Worm (Caenorhabditis elegans) whole organism, L2 larva: Measurements from ENCODE around the gene srw-83.

Experiments
- C34F6.9 ChIP-seq: fragments of 150-350 bp; optimal IDR thresholded peaks from 2 replicates; lab custom pipeline; 2014; ENCODE audit warnings: missing biosample characterization, missing genetic modification characterization
- R02D3.7 ChIP-seq: fragments of 150-350 bp; optimal IDR thresholded peaks from 2 replicates; lab custom pipeline; 2014; ENCODE audit warnings: missing biosample characterization, missing genetic modification characterization
- alr-1 ChIP-seq: fragments of 150-350 bp; optimal IDR thresholded peaks from 2 replicates; lab custom pipeline; 2014; ENCODE audit warnings: missing biosample characterization, missing genetic modification characterization
- aly-2 ChIP-seq: fragments of 150-350 bp; optimal IDR thresholded peaks from 2 replicates; lab custom pipeline; 2014; ENCODE audit warnings: missing biosample characterization, missing genetic modification characterization
- ama-1 ChIP-seq: fragments of 150-350 bp; optimal IDR thresholded peaks from 2 replicates; lab custom pipeline; 2018; ENCODE audit warnings: inconsistent platforms
- blmp-1 ChIP-seq: sonication (generic microtip); optimal IDR thresholded peaks from 2 replicates; lab custom pipeline; 2017; ENCODE audit warnings: missing genetic modification characterization, mild to moderate bottlenecking, missing compliant biosample characterization, antibody characterized with exemption, moderate library complexity; ENCODE audit not compliant: insufficient read depth
- ceh-16 ChIP-seq: fragments of 150-350 bp; optimal IDR thresholded peaks from 2 replicates; lab custom pipeline; 2014; ENCODE audit warnings: missing biosample characterization, missing genetic modification characterization
- crh-2 ChIP-seq: sonication (generic microtip); optimal IDR thresholded peaks from 2 replicates; lab custom pipeline; 2017; ENCODE audit warnings: missing biosample characterization, missing genetic modification characterization
- dmd-4 ChIP-seq: sonication (generic microtip); optimal IDR thresholded peaks from 2 replicates; lab custom pipeline; 2017; ENCODE audit warnings: missing biosample characterization, missing genetic modification characterization
- egl-27 ChIP-seq: sonication (generic microtip); optimal IDR thresholded peaks from 3 replicates; lab custom pipeline; 2017; ENCODE audit warnings: missing biosample characterization, missing genetic modification reagents, missing genetic modification characterization
- elt-3 ChIP-seq: sonication (generic microtip); optimal IDR thresholded peaks from 2 replicates; lab custom pipeline; 2017; ENCODE audit warnings: missing biosample characterization, missing genetic modification characterization
- fos-1 ChIP-seq: fragments of 150-350 bp; optimal IDR thresholded peaks from 2 replicates; lab custom pipeline; 2014; ENCODE audit warnings: missing biosample characterization, missing genetic modification characterization
- gmeb-1 ChIP-seq: fragments of 150-350 bp; optimal IDR thresholded peaks from 2 replicates; lab custom pipeline; 2014; ENCODE audit warnings: missing biosample characterization, missing genetic modification characterization
- lin-11 ChIP-seq: fragments of 150-350 bp; sonication (generic microtip); optimal IDR thresholded peaks from 2 replicates; lab custom pipeline; 2014; ENCODE audit warnings: missing biosample characterization, missing genetic modification characterization, inconsistent platforms, mixed read lengths
- lin-39 ChIP-seq: fragments of 150-350 bp; optimal IDR thresholded peaks from 2 replicates; lab custom pipeline; 2014; ENCODE audit warnings: missing biosample characterization, missing genetic modification reagents, missing genetic modification characterization
- lsy-2 ChIP-seq, 2 experiments: fragments of 150-350 bp in 1 of 2; sonication (generic microtip) in 1 of 2; optimal IDR thresholded peaks; 2 replicates each; lab custom pipeline; 2014 to 2017; ENCODE audit warnings: missing biosample characterization in 2 of 2, missing genetic modification characterization in 2 of 2
- mab-5 ChIP-seq: fragments of 150-350 bp; optimal IDR thresholded peaks from 2 replicates; lab custom pipeline; 2014; ENCODE audit warnings: missing biosample characterization, missing genetic modification characterization
- mbf-1 ChIP-seq: sonication (generic microtip); optimal IDR thresholded peaks from 2 replicates; lab custom pipeline; 2017; ENCODE audit warnings: missing biosample characterization, missing genetic modification characterization
- nhr-10 ChIP-seq: sonication (generic microtip); optimal IDR thresholded peaks from 2 replicates; lab custom pipeline; 2017; ENCODE audit warnings: missing biosample characterization, missing genetic modification characterization
- nhr-129 ChIP-seq: fragments of 150-350 bp; optimal IDR thresholded peaks from 2 replicates; lab custom pipeline; 2014; ENCODE audit warnings: missing biosample characterization, missing genetic modification characterization
- nhr-21 ChIP-seq: fragments of 150-350 bp; optimal IDR thresholded peaks from 2 replicates; lab custom pipeline; 2014; ENCODE audit warnings: missing biosample characterization, missing genetic modification characterization
- nhr-23 ChIP-seq: fragments of 150-350 bp; optimal IDR thresholded peaks from 2 replicates; lab custom pipeline; 2014; ENCODE audit warnings: missing biosample characterization, missing genetic modification reagents, missing genetic modification characterization
- nhr-237 ChIP-seq: fragments of 150-350 bp; optimal IDR thresholded peaks from 2 replicates; lab custom pipeline; 2014; ENCODE audit warnings: missing biosample characterization, missing genetic modification characterization
- nhr-25 ChIP-seq: fragments of 150-350 bp; sonication (generic microtip); optimal IDR thresholded peaks from 3 replicates; lab custom pipeline; 2014; ENCODE audit warnings: missing biosample characterization, missing genetic modification characterization
- nhr-77 ChIP-seq: fragments of 150-350 bp; optimal IDR thresholded peaks from 2 replicates; lab custom pipeline; 2014; ENCODE audit warnings: missing biosample characterization, missing genetic modification characterization
- sem-4 ChIP-seq: fragments of 150-350 bp; optimal IDR thresholded peaks from 2 replicates; lab custom pipeline; 2014; ENCODE audit warnings: missing biosample characterization, missing genetic modification reagents, missing genetic modification characterization
- skn-1 ChIP-seq: sonication (generic microtip); optimal IDR thresholded peaks from 2 replicates; lab custom pipeline; 2017; ENCODE audit warnings: missing biosample characterization, missing genetic modification characterization
- sma-3 ChIP-seq: sonication (generic microtip); optimal IDR thresholded peaks from 2 replicates; lab custom pipeline; 2016; ENCODE audit warnings: missing genetic modification reagents, missing genetic modification characterization, missing compliant biosample characterization
- sma-9 ChIP-seq, 2 experiments: fragments of 150-350 bp in 1 of 2; sonication (generic microtip) in 1 of 2; optimal IDR thresholded peaks; 2 replicates each; lab custom pipeline; 2014 to 2016; ENCODE audit warnings: missing genetic modification characterization in 2 of 2, mild to moderate bottlenecking in 1 of 2, missing biosample characterization in 1 of 2, missing compliant biosample characterization in 1 of 2, missing genetic modification reagents in 1 of 2, moderate library complexity in 1 of 2
- snpc-4 ChIP-seq: fragments of 150-350 bp; optimal IDR thresholded peaks from 2 replicates; lab custom pipeline; 2014; ENCODE audit warnings: missing biosample characterization, missing genetic modification characterization
- unc-55 ChIP-seq: fragments of 150-350 bp; sonication (generic microtip); optimal IDR thresholded peaks from 3 replicates; lab custom pipeline; 2014; ENCODE audit warnings: missing biosample characterization, missing genetic modification reagents, missing genetic modification characterization
- unc-62 ChIP-seq: fragments of 150-350 bp; optimal IDR thresholded peaks from 2 replicates; lab custom pipeline; 2014; ENCODE audit warnings: missing biosample characterization, missing genetic modification reagents, missing genetic modification characterization
- ztf-1 ChIP-seq: fragments of 200-800 bp; sonication (Bioruptor generic); conservative IDR thresholded peaks from 2 replicates; pipeline ENCODE4 v1.3.6; 2022; ENCODE audit warnings: missing genetic modification characterization, missing compliant biosample characterization
- ztf-4 ChIP-seq: fragments of 150-350 bp; optimal IDR thresholded peaks from 2 replicates; lab custom pipeline; 2014; ENCODE audit warnings: missing biosample characterization, missing genetic modification characterization

The srw-83 gene

DNA sequence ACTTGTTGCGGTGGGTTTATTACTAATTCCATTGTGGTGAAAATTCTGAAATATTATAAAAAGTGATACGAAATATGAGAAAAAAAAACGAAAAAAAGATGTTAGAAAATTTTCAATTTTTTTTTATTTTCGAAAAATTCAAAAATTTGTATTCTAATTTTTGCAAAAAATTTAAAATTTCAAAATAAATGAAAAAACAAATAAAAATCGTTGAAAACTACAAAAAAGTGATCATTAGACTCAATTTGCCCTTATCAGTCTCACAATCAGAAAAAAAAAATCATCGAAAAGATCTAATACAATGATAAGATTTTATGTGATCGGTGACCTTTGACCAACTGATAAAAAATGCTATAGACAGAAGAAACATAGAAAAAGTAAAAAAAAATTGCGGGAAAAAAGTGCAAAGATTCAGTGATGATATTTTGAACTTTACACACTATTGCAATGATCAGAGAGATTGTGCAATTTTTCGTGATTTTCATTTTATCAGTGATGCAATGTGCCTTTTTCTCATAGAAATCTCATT is 34.9 kb downstream of the srw-83 start, which contains the start of gene ZK228.3:
Gene ZK228.3 (minus strand): TSS at position 51 of the 529 bp plus-strand sequence.
- no peak for TF ChIP-seq unc-62
- peak; percentile 53 for TF ChIP-seq sma-9 (GFP tag; optimal IDR thresholded peaks at IDR 0.05; lab: Kevin White, UChicago)
- no peak for TF ChIP-seq sma-9 (tag; optimal IDR thresholded peaks at IDR 0.05; lab: Kevin White, UChicago)
- no peak for TF ChIP-seq unc-55 (GFP tag; lab: Kevin White, UChicago)
- TF ChIP-seq nhr-23 (tag; lab: Kevin White, UChicago): no peak
- TF ChIP-seq fos-1 (tag; lab: Kevin White, UChicago): peak; percentile 86
- no peak for TF ChIP-seq nhr-10 (tag; lab: Kevin White, UChicago)
- no peak for TF ChIP-seq nhr-25 (tag; lab: Kevin White, UChicago)
- TF ChIP-seq blmp-1 (tag; lab: Kevin White, UChicago): peak; percentile 8
- TF ChIP-seq crh-2 (tag; lab: Kevin White, UChicago): no peak
- TF ChIP-seq nhr-237 (tag; lab: Kevin White, UChicago): no peak
- TF ChIP-seq ceh-16 (tag; lab: Kevin White, UChicago): no peak
- no peak for TF ChIP-seq skn-1 (tag; lab: Kevin White, UChicago)
- TF ChIP-seq aly-2 (tag; lab: Kevin White, UChicago): no peak
- peak; percentile 13 for TF ChIP-seq gmeb-1 (tag; lab: Kevin White, UChicago)

DNA sequence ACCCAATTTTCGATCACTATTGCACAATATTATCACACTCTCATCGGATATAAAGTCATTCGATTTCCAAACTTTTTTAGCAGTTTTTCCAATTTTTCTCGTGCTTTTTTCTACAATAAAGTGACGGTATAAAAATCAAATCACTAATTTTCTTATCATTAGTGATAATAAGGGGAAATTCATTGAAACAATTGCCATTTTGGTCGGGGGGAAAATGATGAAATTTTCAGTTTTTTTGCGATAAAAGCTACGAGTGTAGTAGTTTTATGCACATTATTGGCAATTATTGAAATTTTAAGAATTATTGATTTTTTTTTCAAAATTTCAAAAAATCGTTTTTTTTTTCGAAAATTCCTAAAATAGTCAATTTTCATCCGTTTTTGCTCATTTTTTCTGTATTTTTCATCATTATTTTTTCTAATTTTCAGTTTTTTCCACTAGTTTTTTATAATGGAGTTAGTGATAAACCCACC is 36.0 kb downstream of the srw-83 start, which contains the start of gene ZK228.4:
Gene ZK228.4 (plus strand): TSS at position 423 of the 473 bp plus-strand sequence.
- no peak for TF ChIP-seq ama-1 (lab: Kevin White, UChicago)
- peak; percentile 9 for TF ChIP-seq gmeb-1 (tag; lab: Kevin White, UChicago)
- no peak for TF ChIP-seq C34F6.9 (tag; lab: Kevin White, UChicago)
- TF ChIP-seq nhr-129 (tag; lab: Kevin White, UChicago): no peak
- no peak for TF ChIP-seq crh-2 (tag; lab: Kevin White, UChicago)
- no peak for TF ChIP-seq lsy-2 (tag; optimal IDR thresholded peaks at IDR 0.05; lab: Kevin White, UChicago)
- peak; percentile 63 for TF ChIP-seq fos-1 (tag; lab: Kevin White, UChicago)

DNA sequence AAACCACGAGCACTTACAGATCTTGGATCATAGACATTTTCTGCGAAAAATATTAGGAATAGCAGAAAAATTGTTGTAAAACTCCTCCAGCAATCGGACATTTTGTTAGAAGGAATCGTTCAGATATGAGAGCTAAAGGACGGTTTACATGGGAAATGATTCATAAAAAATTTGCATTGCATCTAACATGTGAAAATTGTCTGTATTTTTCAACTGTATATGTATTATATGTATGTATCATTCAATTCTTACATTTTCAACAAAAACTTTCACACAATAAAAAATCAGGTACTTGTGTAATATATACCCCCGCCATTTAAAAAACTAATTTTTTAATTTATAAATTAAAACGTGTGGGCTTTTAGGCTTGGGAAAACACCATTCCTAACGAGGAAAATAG is 41.7 kb downstream of the srw-83 start, which contains the start of gene ZK228.13:
Gene ZK228.13 (minus strand): TSS at position 101 of the 400 bp plus-strand sequence.
- TF ChIP-seq mab-5: no peak
- TF ChIP-seq elt-3 (tag; lab: Kevin White, UChicago): no peak
- no peak for TF ChIP-seq blmp-1 (tag; lab: Kevin White, UChicago)
- TF ChIP-seq nhr-77 (tag; lab: Kevin White, UChicago): no peak
- TF ChIP-seq nhr-237 (tag; lab: Kevin White, UChicago): no peak
- no peak for TF ChIP-seq nhr-25 (tag; lab: Kevin White, UChicago)
- no peak for TF ChIP-seq aly-2 (tag; lab: Kevin White, UChicago)
- TF ChIP-seq alr-1 (tag; lab: Kevin White, UChicago): no peak
- TF ChIP-seq mbf-1 (tag; lab: Kevin White, UChicago): no peak
- TF ChIP-seq ztf-1 (GFP tag; lab: Robert Waterston, UW): no peak
- TF ChIP-seq sem-4 (tag; lab: Kevin White, UChicago): no peak
- no peak for TF ChIP-seq ama-1 (lab: Kevin White, UChicago)

DNA sequence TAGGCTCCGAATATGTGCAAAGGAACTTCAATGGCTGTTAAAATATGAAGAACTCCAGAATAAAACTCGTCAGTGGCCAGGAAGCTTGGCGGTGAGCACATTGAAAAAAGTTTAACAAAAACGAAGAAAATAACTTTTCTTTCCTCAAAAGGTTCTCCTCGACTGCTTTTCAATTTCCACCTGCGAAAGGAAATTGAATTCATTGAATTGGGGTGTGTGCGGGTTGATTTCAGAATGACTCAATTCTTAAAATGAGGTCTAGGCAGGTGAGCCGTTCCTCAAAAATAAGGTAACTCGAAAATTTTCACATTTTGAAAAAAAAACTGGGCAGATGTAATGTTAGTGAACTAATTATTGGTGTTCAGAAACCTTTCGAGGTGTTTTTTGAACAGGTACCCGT is 47.0 kb downstream of the srw-83 start, which contains the start of gene srh-182:
Gene srh-182 (minus strand): TSS at position 101 of the 400 bp plus-strand sequence.
- TF ChIP-seq lin-39 (no peak), sma-3 (GFP tag; lab: Kevin White, UChicago) (no peak), nhr-25 (tag; lab: Kevin White, UChicago) (no peak)

DNA sequence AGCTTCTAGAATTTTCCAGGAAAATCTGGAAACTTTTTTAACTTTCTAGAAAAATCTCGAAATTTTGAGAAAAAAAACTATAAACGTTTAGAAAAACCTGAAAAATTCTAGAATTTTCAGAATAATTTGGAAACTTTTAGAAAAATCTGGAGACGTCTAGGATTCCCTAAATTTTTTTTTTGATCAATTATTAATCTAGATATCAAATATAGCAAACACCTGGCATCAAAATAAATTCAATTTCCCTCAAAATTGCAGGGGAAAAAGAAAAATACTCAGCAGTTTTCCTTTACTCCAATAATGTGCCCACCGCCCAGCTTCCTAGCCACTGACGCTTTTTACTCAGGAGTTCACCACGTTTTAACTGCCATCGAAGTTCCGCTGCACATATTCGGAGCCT is 47.8 kb downstream of the srw-83 start, which contains the start of gene srh-181:
Gene srh-181 (plus strand): TSS at position 301 of the 400 bp plus-strand sequence.
- TF ChIP-seq nhr-21 (no peak), aly-2 (tag; lab: Kevin White, UChicago) (no peak), dmd-4 (tag; lab: Kevin White, UChicago) (no peak), egl-27 (no peak), ztf-4 (tag; lab: Kevin White, UChicago) (no peak), sma-9 (GFP tag; optimal IDR thresholded peaks at IDR 0.05; lab: Kevin White, UChicago) (no peak), sma-9 (tag; optimal IDR thresholded peaks at IDR 0.05; lab: Kevin White, UChicago) (no peak), blmp-1 (tag; lab: Kevin White, UChicago) (no peak), snpc-4 (tag; lab: Kevin White, UChicago) (no peak), lsy-2 (tag; optimal IDR thresholded peaks at IDR 0.05; lab: Kevin White, UChicago) (no peak), lin-39 (no peak), R02D3.7 (tag; lab: Kevin White, UChicago) (no peak), lin-11 (no peak), nhr-25 (tag; lab: Kevin White, UChicago) (no peak), ceh-16 (tag; lab: Kevin White, UChicago) (no peak)
- TF ChIP-seq, all 48 proteins: peak for 0
